Fruit fly (Drosophila melanogaster) whole organism, embryonic: ENCODE data around the gene CG15528.
A peak's percentile ranks its signal among the peaks of the same experiment; 100 is the strongest.

Experiments used
- CG10209 ChIP-seq: fragments of 200-800 bp; sonication (Bioruptor generic); optimal IDR thresholded peaks from 3 replicates; lab custom pipeline; 2017; ENCODE audit warnings: missing biosample characterization, mild to moderate bottlenecking, missing genetic modification characterization, missing genetic modification reagents
- CG10431 ChIP-seq: fragments of 200-800 bp; sonication (Bioruptor generic); optimal IDR thresholded peaks from 3 replicates; lab custom pipeline; 2018; ENCODE audit warnings: missing biosample characterization, mild to moderate bottlenecking, missing genetic modification characterization
- CG11723 ChIP-seq: fragments of 200-800 bp; sonication (Bioruptor generic); optimal IDR thresholded peaks from 2 replicates; lab custom pipeline; 2017; ENCODE audit warnings: missing biosample characterization, mild to moderate bottlenecking, missing genetic modification characterization
- CG12104 ChIP-seq: fragments of 200-800 bp; sonication (Bioruptor generic); optimal IDR thresholded peaks from 3 replicates; lab custom pipeline; 2016; ENCODE audit warnings: missing biosample characterization, missing genetic modification characterization
- CG1647 ChIP-seq: fragments of 200-800 bp; sonication (Bioruptor generic); optimal IDR thresholded peaks from 3 replicates; lab custom pipeline; 2016; ENCODE audit warnings: missing biosample characterization, missing genetic modification characterization
- CG16813 ChIP-seq: fragments of 200-800 bp; sonication (Bioruptor generic); IDR thresholded peaks from 3 replicates; pipeline ENCODE4 v1.3.6; 2022; ENCODE audit warnings: missing biosample characterization, missing genetic modification characterization; ENCODE audit not compliant: partially characterized antibody
- CG3281 ChIP-seq: fragments of 200-800 bp; sonication (Bioruptor generic); optimal IDR thresholded peaks from 3 replicates; lab custom pipeline; 2017; ENCODE audit warnings: missing biosample characterization, mild to moderate bottlenecking, missing genetic modification characterization
- CG34376 ChIP-seq: fragments of 200-800 bp; sonication (Bioruptor generic); optimal IDR thresholded peaks from 2 replicates; lab custom pipeline; 2018; ENCODE audit warnings: missing biosample characterization, mild to moderate bottlenecking, missing genetic modification characterization
- CG8359 ChIP-seq: fragments of 200-800 bp; sonication (Bioruptor generic); optimal IDR thresholded peaks from 2 replicates; lab custom pipeline; 2017; ENCODE audit warnings: missing biosample characterization, mild to moderate bottlenecking, missing genetic modification characterization, borderline replicate concordance
- CG9727 ChIP-seq: fragments of 200-800 bp; sonication (Bioruptor generic); optimal IDR thresholded peaks from 3 replicates; lab custom pipeline; 2017; ENCODE audit warnings: missing biosample characterization, mild to moderate bottlenecking, missing genetic modification characterization
- CG9932 ChIP-seq: fragments of 200-800 bp; sonication (Bioruptor generic); IDR thresholded peaks from 2 replicates; pipeline ENCODE4 v1.3.6; 2022; ENCODE audit warnings: missing biosample characterization, missing genetic modification characterization
- Deaf1 ChIP-seq: fragments of 200-800 bp; optimal IDR thresholded peaks from 3 replicates; lab custom pipeline; 2019; ENCODE audit warnings: missing biosample characterization, mild to moderate bottlenecking, missing genetic modification characterization, moderate library complexity
- Ets97D ChIP-seq: fragments of 200-800 bp; sonication (Bioruptor generic); optimal IDR thresholded peaks from 3 replicates; lab custom pipeline; 2016; ENCODE audit warnings: missing biosample characterization, missing genetic modification characterization
- HHEX ChIP-seq: fragments of 200-800 bp; sonication (Bioruptor generic); optimal IDR thresholded peaks from 3 replicates; lab custom pipeline; 2017; ENCODE audit warnings: missing biosample characterization, mild to moderate bottlenecking, missing genetic modification characterization, missing genetic modification reagents
- HLH4C ChIP-seq: fragments of 200-800 bp; sonication (Bioruptor generic); IDR thresholded peaks from 3 replicates; pipeline ENCODE4 v1.3.6; 2022; ENCODE audit warnings: missing biosample characterization, missing genetic modification characterization; ENCODE audit not compliant: partially characterized antibody
- Hey ChIP-seq: fragments of 200-800 bp; sonication (Bioruptor generic); optimal IDR thresholded peaks from 3 replicates; lab custom pipeline; 2018; ENCODE audit warnings: missing biosample characterization, mild to moderate bottlenecking, missing genetic modification characterization
- HmgD ChIP-seq: fragments of 200-800 bp; sonication (Bioruptor generic); optimal IDR thresholded peaks from 3 replicates; lab custom pipeline; 2016; ENCODE audit warnings: missing biosample characterization, missing genetic modification characterization
- NC2β ChIP-seq: fragments of 200-800 bp; sonication (Bioruptor generic); optimal IDR thresholded peaks from 2 replicates; lab custom pipeline; 2016; ENCODE audit warnings: missing biosample characterization, missing genetic modification characterization
- Nf-YA ChIP-seq: fragments of 200-800 bp; sonication (Bioruptor generic); IDR thresholded peaks from 2 replicates; pipeline ENCODE4 v1.3.6; 2022; ENCODE audit warnings: missing biosample characterization, missing genetic modification characterization
- PHDP ChIP-seq: fragments of 200-800 bp; sonication (Bioruptor generic); optimal IDR thresholded peaks from 3 replicates; lab custom pipeline; 2018; ENCODE audit warnings: missing biosample characterization, mild to moderate bottlenecking, missing genetic modification characterization, moderate library complexity
- chm ChIP-seq: fragments of 200-800 bp; sonication (Bioruptor generic); IDR thresholded peaks from 2 replicates; pipeline ENCODE4 v1.3.6; 2022; ENCODE audit warnings: missing biosample characterization, missing genetic modification characterization
- corto ChIP-seq: fragments of 200-800 bp; sonication (Bioruptor generic); optimal IDR thresholded peaks from 2 replicates; lab custom pipeline; 2016; ENCODE audit warnings: missing biosample characterization, mild to moderate bottlenecking, missing genetic modification characterization, moderate library complexity
- cwo ChIP-seq: fragments of 200-800 bp; sonication (Bioruptor generic); optimal IDR thresholded peaks from 3 replicates; lab custom pipeline; 2017; ENCODE audit warnings: missing biosample characterization, missing genetic modification characterization, mild to moderate bottlenecking, moderate library complexity, missing genetic modification reagents
- da ChIP-seq: fragments of 200-800 bp; sonication (Bioruptor generic); optimal IDR thresholded peaks from 2 replicates; lab custom pipeline; 2016; ENCODE audit warnings: missing biosample characterization, missing genetic modification characterization
- exex ChIP-seq: fragments of 200-800 bp; sonication (Bioruptor generic); optimal IDR thresholded peaks from 4 replicates; lab custom pipeline; 2018; ENCODE audit warnings: missing biosample characterization, mild to moderate bottlenecking, missing genetic modification characterization, moderate library complexity
- grn ChIP-seq: fragments of 200-800 bp; sonication (Bioruptor generic); optimal IDR thresholded peaks from 3 replicates; lab custom pipeline; 2017; ENCODE audit warnings: missing biosample characterization, missing genetic modification characterization
- hb ChIP-seq: fragments of 200-800 bp; sonication (Bioruptor generic); IDR thresholded peaks from 3 replicates; pipeline ENCODE4 v1.3.6; 2022; ENCODE audit warnings: missing biosample characterization, missing genetic modification characterization; ENCODE audit not compliant: partially characterized antibody
- lmd ChIP-seq: fragments of 200-800 bp; sonication (Bioruptor generic); IDR thresholded peaks from 2 replicates; pipeline ENCODE4 v1.3.6; 2022; ENCODE audit warnings: missing biosample characterization, missing genetic modification characterization
- mirr ChIP-seq: fragments of 200-800 bp; sonication (Bioruptor generic); optimal IDR thresholded peaks from 3 replicates; lab custom pipeline; 2018; ENCODE audit warnings: missing biosample characterization, mild to moderate bottlenecking, missing genetic modification characterization
- pan ChIP-seq, 4 experiments: fragments of >200 bp in 3 of 4; fragments of 200-800 bp in 1 of 4; sonication (Bioruptor generic) in 1 of 4; optimal IDR thresholded peaks in 3 of 4; IDR thresholded peaks in 1 of 4; 2 replicates each; pipeline versions ENCODE4 v1.3.6 to Lab custom; 2017 to 2022; ENCODE audit warnings: missing biosample characterization in 2 of 4, missing genetic modification characterization in 2 of 4, mixed read lengths in 1 of 4
- row ChIP-seq: fragments of 200-800 bp; sonication (Bioruptor generic); IDR thresholded peaks from 3 replicates; pipeline ENCODE4 v1.3.6; 2022; ENCODE audit warnings: missing biosample characterization, missing genetic modification characterization
- run ChIP-seq: fragments of 200-800 bp; sonication (Bioruptor generic); optimal IDR thresholded peaks from 3 replicates; lab custom pipeline; 2018; ENCODE audit warnings: missing biosample characterization, mild to moderate bottlenecking, missing genetic modification characterization
- sc ChIP-seq, 3 experiments: fragments of >200 bp in 2 of 3; fragments of 200-800 bp in 1 of 3; sonication (Bioruptor generic) in 1 of 3; optimal IDR thresholded peaks; 2 replicates in 2 of 3; 3 replicates in 1 of 3; lab custom pipeline; 2017; ENCODE audit warnings: mild to moderate bottlenecking in 1 of 3, missing biosample characterization in 1 of 3, missing genetic modification characterization in 1 of 3, missing genetic modification reagents in 1 of 3
- sd ChIP-seq: fragments of 200-800 bp; sonication (Bioruptor generic); optimal IDR thresholded peaks from 3 replicates; lab custom pipeline; 2018; ENCODE audit warnings: missing biosample characterization, mild to moderate bottlenecking, missing genetic modification characterization, moderate library complexity
- sima ChIP-seq: fragments of 200-800 bp; sonication (Bioruptor generic); optimal IDR thresholded peaks from 2 replicates; lab custom pipeline; 2016; ENCODE audit warnings: missing biosample characterization, missing genetic modification characterization
- sug ChIP-seq: fragments of 200-800 bp; optimal IDR thresholded peaks from 2 replicates; lab custom pipeline; 2019; ENCODE audit warnings: missing biosample characterization, mild to moderate bottlenecking, missing genetic modification characterization, moderate library complexity

The CG15528 gene

dm6 chr3R:30012602-30013489, 39.1 kb downstream of the CG15528 start (continued):
- TF ChIP-seq HLH4C (GFP tag; lab: Robert Waterston, UW) (no peak), hb (no peak), chm (GFP tag; lab: Robert Waterston, UW) (no peak), CG34376 (GFP tag; lab: Kevin White, UChicago) (peak; percentile 27), NC2β (no peak), CG16813 (GFP tag; lab: Robert Waterston, UW) (no peak), CG10209 (GFP tag; lab: Kevin White, UChicago) (no peak), CG8359 (no peak), Nf-YA (GFP tag; lab: Robert Waterston, UW) (no peak), pan (optimal IDR thresholded peaks at IDR 0.05; lab: Kevin White, UChicago) (no peak), pan (GFP tag; optimal IDR thresholded peaks at IDR 0.05 in 1 of 2, IDR thresholded peaks at IDR 0.05 in 1 of 2) (peak in 1 of 2 experiments; percentile 45), da (no peak), PHDP (tag; lab: Kevin White, UChicago) (no peak), row (GFP tag; lab: Robert Waterston, UW) (peak; percentile 49), Ets97D (GFP tag; lab: Kevin White, UChicago) (no peak), CG11723 (GFP tag; lab: Kevin White, UChicago) (no peak), HmgD (no peak), CG12104 (no peak), CG10431 (GFP tag; lab: Kevin White, UChicago) (no peak), lmd (GFP tag; lab: Robert Waterston, UW) (peak; percentile 42; the same call in 1 of the 2 replicates), CG9727 (peak; percentile 28), CG9932 (peak; percentile 73), sc (optimal IDR thresholded peaks at IDR 0.05; lab: Kevin White, UChicago) (no peak), sc (GFP tag; optimal IDR thresholded peaks at IDR 0.05; lab: Kevin White, UChicago) (no peak), CG3281 (GFP tag; lab: Kevin White, UChicago) (peak; percentile 37), CG1647 (GFP tag; lab: Kevin White, UChicago) (no peak), run (no peak), sima (GFP tag; lab: Kevin White, UChicago) (no peak), HHEX (GFP tag; lab: Kevin White, UChicago) (no peak)
- TF ChIP-seq, all 482 proteins: peak for 77

- TF ChIP-seq sd (tag; lab: Kevin White, UChicago) (peak; percentile 8), corto (GFP tag; lab: Kevin White, UChicago) (no peak), exex (tag; lab: Kevin White, UChicago) (peak; percentile 88), mirr (GFP tag; lab: Kevin White, UChicago) (peak; percentile 75), CG9727 (no peak), cwo (GFP tag; lab: Kevin White, UChicago) (peak; percentile 20), sug (tag; lab: Kevin White, UChicago) (peak; percentile 20), Hey (tag; lab: Kevin White, UChicago) (peak; percentile 63), Deaf1 (peak; percentile 53), grn (GFP tag; lab: Kevin White, UChicago) (peak; percentile 87)
These were observed 42.7 kb downstream of the CG15528 start, which contains the start of gene CG7912 for dm6 chr3R:30009173-30009572. Gene CG7912 (minus strand): TSS chr3R:30009189.
